Worm (Caenorhabditis elegans) whole organism, young adult: ENCODE measurements around the gene str-20.

ENCODE experiments used
- ceh-79 ChIP-seq: sonication (generic microtip); optimal IDR thresholded peaks from 2 replicates; lab custom pipeline; 2017; ENCODE audit warnings: mild to moderate bottlenecking, missing genetic modification characterization, missing compliant biosample characterization
- mes-4 ChIP-seq: sonication (generic microtip); optimal IDR thresholded peaks from 2 replicates; lab custom pipeline; 2016; ENCODE audit warnings: missing genotype, missing genetic modification characterization, missing compliant biosample characterization

ce11 chrV:708808-709207, 47.5 kb upstream of the str-20 start, which contains the start of gene srbc-39:
- TF ChIP-seq ceh-79 (tag; lab: Kevin White, UChicago) (no peak), mes-4 (tag; lab: Kevin White, UChicago) (no peak)
